Fruit fly (Drosophila melanogaster) whole organism, embryonic: ENCODE results near the gene CG31974.

Source experiments
- Adf1 ChIP-seq: fragments of 200-800 bp; sonication (Bioruptor generic); IDR thresholded peaks from 2 replicates; pipeline ENCODE4 v1.3.6; 2022; ENCODE audit warnings: missing biosample characterization, missing genetic modification characterization
- Atf6 ChIP-seq: fragments of 200-800 bp; sonication (Bioruptor generic); IDR thresholded peaks from 2 replicates; pipeline ENCODE4 v1.3.6; 2022; ENCODE audit warnings: missing biosample characterization, missing genetic modification characterization
- BEAF-32 ChIP-seq: fragments of 200-800 bp; sonication (Bioruptor generic); optimal IDR thresholded peaks from 3 replicates; lab custom pipeline; 2017; ENCODE audit warnings: missing biosample characterization, missing genetic modification characterization, mild to moderate bottlenecking, moderate library complexity, missing genetic modification reagents
- Bgb ChIP-seq: fragments of 200-800 bp; sonication (Bioruptor generic); IDR thresholded peaks from 2 replicates; pipeline ENCODE4 v1.3.6; 2022; ENCODE audit warnings: missing biosample characterization, missing genetic modification characterization; ENCODE audit not compliant: partially characterized antibody
- Blimp-1 ChIP-seq: fragments of 200-800 bp; sonication (Bioruptor generic); optimal IDR thresholded peaks from 3 replicates; lab custom pipeline; 2018; ENCODE audit warnings: missing biosample characterization, missing genetic modification characterization, mild to moderate bottlenecking, moderate library complexity, missing genetic modification reagents
- CG10431 ChIP-seq: fragments of 200-800 bp; sonication (Bioruptor generic); optimal IDR thresholded peaks from 3 replicates; lab custom pipeline; 2018; ENCODE audit warnings: missing biosample characterization, mild to moderate bottlenecking, missing genetic modification characterization
- CG11085 ChIP-seq: fragments of 200-800 bp; sonication (Bioruptor generic); IDR thresholded peaks from 2 replicates; pipeline ENCODE4 v1.3.6; 2022; ENCODE audit warnings: missing biosample characterization, missing genetic modification characterization
- CG11247 ChIP-seq: fragments of 200-800 bp; sonication (Bioruptor generic); IDR thresholded peaks from 2 replicates; pipeline ENCODE4 v1.3.6; 2022; ENCODE audit warnings: missing biosample characterization, missing genetic modification characterization
- CG12659 ChIP-seq: fragments of 200-800 bp; sonication (Bioruptor generic); optimal IDR thresholded peaks from 3 replicates; lab custom pipeline; 2017; ENCODE audit warnings: mild to moderate bottlenecking, missing biosample characterization, missing genetic modification reagents, missing genetic modification characterization
- CG12942 ChIP-seq: fragments of 200-800 bp; sonication (Bioruptor generic); optimal IDR thresholded peaks from 3 replicates; lab custom pipeline; 2016; ENCODE audit warnings: missing biosample characterization, missing genetic modification characterization
- CG14710 ChIP-seq: fragments of 200-800 bp; sonication (Bioruptor generic); optimal IDR thresholded peaks from 3 replicates; lab custom pipeline; 2019; ENCODE audit warnings: missing biosample characterization, mild to moderate bottlenecking, missing genetic modification characterization, moderate library complexity
- CG1529 ChIP-seq: fragments of 200-800 bp; sonication (Bioruptor generic); optimal IDR thresholded peaks from 3 replicates; lab custom pipeline; 2018; ENCODE audit warnings: missing biosample characterization, missing genetic modification characterization
- CG17328 ChIP-seq: fragments of 200-800 bp; sonication (Bioruptor generic); IDR thresholded peaks from 2 replicates; pipeline ENCODE4 v1.3.6; 2022; ENCODE audit warnings: missing biosample characterization, missing genetic modification characterization
- CG18262 ChIP-seq: fragments of 200-800 bp; optimal IDR thresholded peaks from 3 replicates; lab custom pipeline; 2019; ENCODE audit warnings: missing biosample characterization, mild to moderate bottlenecking, missing genetic modification characterization, moderate library complexity
- CG18599 ChIP-seq: fragments of 200-800 bp; sonication (Bioruptor generic); optimal IDR thresholded peaks from 3 replicates; lab custom pipeline; 2017; ENCODE audit warnings: missing biosample characterization, missing genetic modification characterization, mild to moderate bottlenecking, moderate library complexity, missing genetic modification reagents
- CG2202 ChIP-seq: fragments of 200-800 bp; sonication (Bioruptor generic); optimal IDR thresholded peaks from 2 replicates; lab custom pipeline; 2018; ENCODE audit warnings: missing biosample characterization, mild to moderate bottlenecking, missing genetic modification characterization
- CG30431 ChIP-seq: fragments of 200-800 bp; sonication (Bioruptor generic); optimal IDR thresholded peaks from 2 replicates; lab custom pipeline; 2017; ENCODE audit warnings: missing biosample characterization, missing genetic modification characterization
- CG31365 ChIP-seq: fragments of 200-800 bp; sonication (Bioruptor generic); optimal IDR thresholded peaks from 2 replicates; lab custom pipeline; 2018; ENCODE audit warnings: missing biosample characterization, mild to moderate bottlenecking, missing genetic modification characterization
- CG4730 ChIP-seq: fragments of 200-800 bp; sonication (Bioruptor generic); IDR thresholded peaks from 2 replicates; pipeline ENCODE4 v1.3.6; 2022; ENCODE audit warnings: missing biosample characterization, missing genetic modification characterization
- CG7745 ChIP-seq: fragments of 200-800 bp; sonication (Bioruptor generic); optimal IDR thresholded peaks from 2 replicates; lab custom pipeline; 2018; ENCODE audit warnings: missing biosample characterization, mild to moderate bottlenecking, missing genetic modification characterization, moderate library complexity
- CG8388 ChIP-seq: fragments of 200-800 bp; sonication (Bioruptor generic); optimal IDR thresholded peaks from 2 replicates; lab custom pipeline; 2019; ENCODE audit warnings: missing biosample characterization, mild to moderate bottlenecking, missing genetic modification characterization, moderate library complexity
- CG8924 ChIP-seq: fragments of 200-800 bp; optimal IDR thresholded peaks from 3 replicates; lab custom pipeline; 2019; ENCODE audit warnings: missing biosample characterization, mild to moderate bottlenecking, missing genetic modification characterization, moderate library complexity
- CG9215 ChIP-seq: fragments of 200-800 bp; sonication (Bioruptor generic); IDR thresholded peaks from 2 replicates; pipeline ENCODE4 v1.3.6; 2022; ENCODE audit warnings: missing biosample characterization, missing genetic modification characterization
- Deaf1 ChIP-seq: fragments of 200-800 bp; optimal IDR thresholded peaks from 3 replicates; lab custom pipeline; 2019; ENCODE audit warnings: missing biosample characterization, mild to moderate bottlenecking, missing genetic modification characterization, moderate library complexity
- Dll ChIP-seq: fragments of 200-800 bp; sonication (Bioruptor generic); IDR thresholded peaks from 4 replicates; pipeline ENCODE4 v1.3.6; 2022; ENCODE audit warnings: missing biosample characterization, missing genetic modification characterization; ENCODE audit not compliant: partially characterized antibody
- Fer3 ChIP-seq: fragments of 200-800 bp; sonication (Bioruptor generic); optimal IDR thresholded peaks from 2 replicates; lab custom pipeline; 2018; ENCODE audit warnings: missing biosample characterization, mild to moderate bottlenecking, missing genetic modification characterization, moderate library complexity
- Hmr ChIP-seq: fragments of 200-800 bp; sonication (Bioruptor generic); optimal IDR thresholded peaks from 3 replicates; lab custom pipeline; 2017; ENCODE audit warnings: mild to moderate bottlenecking, missing biosample characterization, missing genetic modification reagents, missing genetic modification characterization
- NfI ChIP-seq: fragments of 200-800 bp; sonication (Bioruptor generic); optimal IDR thresholded peaks from 3 replicates; lab custom pipeline; 2018; ENCODE audit warnings: missing biosample characterization, mild to moderate bottlenecking, missing genetic modification characterization, moderate library complexity
- PHDP ChIP-seq: fragments of 200-800 bp; sonication (Bioruptor generic); optimal IDR thresholded peaks from 3 replicates; lab custom pipeline; 2018; ENCODE audit warnings: missing biosample characterization, mild to moderate bottlenecking, missing genetic modification characterization, moderate library complexity
- Pdp1 ChIP-seq, 2 experiments: fragments of 200-800 bp; sonication (Bioruptor generic); optimal IDR thresholded peaks; 3 replicates each; lab custom pipeline; 2016; ENCODE audit warnings: missing biosample characterization in 2 of 2, missing genetic modification characterization in 2 of 2, mild to moderate bottlenecking in 1 of 2, moderate library complexity in 1 of 2
- Rfx ChIP-seq: fragments of 200-800 bp; sonication (Bioruptor generic); IDR thresholded peaks from 2 replicates; pipeline ENCODE4 v1.3.6; 2022; ENCODE audit warnings: missing biosample characterization, missing genetic modification characterization
- Scr ChIP-seq: fragments of 200-800 bp; sonication (Bioruptor generic); IDR thresholded peaks from 2 replicates; pipeline ENCODE4 v1.3.6; 2022; ENCODE audit warnings: missing biosample characterization, missing genetic modification characterization; ENCODE audit not compliant: partially characterized antibody
- YL-1 ChIP-seq: fragments of 200-800 bp; sonication (Bioruptor generic); optimal IDR thresholded peaks from 3 replicates; lab custom pipeline; 2017; ENCODE audit warnings: missing biosample characterization, mild to moderate bottlenecking, missing genetic modification characterization
- al ChIP-seq: fragments of 200-800 bp; sonication (Bioruptor generic); IDR thresholded peaks from 2 replicates; pipeline ENCODE4 v1.3.6; 2022; ENCODE audit warnings: missing biosample characterization, missing genetic modification characterization
- bigmax ChIP-seq: fragments of 200-800 bp; sonication (Bioruptor generic); optimal IDR thresholded peaks from 2 replicates; lab custom pipeline; 2018; ENCODE audit warnings: missing biosample characterization, mild to moderate bottlenecking, missing genetic modification characterization
- cas ChIP-seq: fragments of 200-800 bp; sonication (Bioruptor generic); IDR thresholded peaks from 2 replicates; pipeline ENCODE4 v1.3.6; 2022; ENCODE audit warnings: missing biosample characterization, missing genetic modification characterization
- cato ChIP-seq: fragments of 200-800 bp; sonication (Bioruptor generic); optimal IDR thresholded peaks from 2 replicates; lab custom pipeline; 2016; ENCODE audit warnings: missing biosample characterization, missing genetic modification characterization, borderline replicate concordance
- chif ChIP-seq, 2 experiments: fragments of 200-800 bp; sonication (Bioruptor generic); optimal IDR thresholded peaks; 3 replicates each; lab custom pipeline; 2016; ENCODE audit warnings: missing biosample characterization in 2 of 2, missing genetic modification characterization in 2 of 2
- crc ChIP-seq: fragments of 200-800 bp; sonication (Bioruptor generic); optimal IDR thresholded peaks from 2 replicates; lab custom pipeline; 2016; ENCODE audit warnings: missing biosample characterization, missing genetic modification characterization
- fru ChIP-seq: fragments of >200 bp; optimal IDR thresholded peaks from 2 replicates; lab custom pipeline; 2017
- gem ChIP-seq: fragments of 200-800 bp; sonication (Bioruptor generic); optimal IDR thresholded peaks from 2 replicates; lab custom pipeline; 2019; ENCODE audit warnings: missing biosample characterization, mild to moderate bottlenecking, missing genetic modification characterization, moderate library complexity
- mam ChIP-seq: fragments of 200-800 bp; sonication (Bioruptor generic); optimal IDR thresholded peaks from 3 replicates; lab custom pipeline; 2016; ENCODE audit warnings: missing biosample characterization, missing genetic modification characterization
- pfk ChIP-seq: fragments of 200-800 bp; sonication (Bioruptor generic); optimal IDR thresholded peaks from 2 replicates; lab custom pipeline; 2018; ENCODE audit warnings: missing biosample characterization, mild to moderate bottlenecking, missing genetic modification characterization, moderate library complexity
- rib ChIP-seq: fragments of 200-800 bp; sonication (Bioruptor generic); IDR thresholded peaks from 2 replicates; pipeline ENCODE4 v1.3.6; 2022; ENCODE audit warnings: missing biosample characterization, missing genetic modification characterization
- row ChIP-seq: fragments of 200-800 bp; sonication (Bioruptor generic); IDR thresholded peaks from 3 replicates; pipeline ENCODE4 v1.3.6; 2022; ENCODE audit warnings: missing biosample characterization, missing genetic modification characterization
- sim ChIP-seq: fragments of 200-800 bp; sonication (Bioruptor generic); IDR thresholded peaks from 2 replicates; pipeline ENCODE4 v1.3.6; 2022; ENCODE audit warnings: missing biosample characterization, missing genetic modification characterization
- tin ChIP-seq: fragments of 200-800 bp; sonication (Bioruptor generic); optimal IDR thresholded peaks from 3 replicates; lab custom pipeline; 2016; ENCODE audit warnings: missing biosample characterization, missing genetic modification characterization
- wor ChIP-seq: fragments of 200-800 bp; sonication (Bioruptor generic); IDR thresholded peaks from 2 replicates; pipeline ENCODE4 v1.3.6; 2022; ENCODE audit warnings: missing biosample characterization, missing genetic modification characterization

The CG31974 gene

dm6 chr2L:107476-108436 is 35.1 kb downstream of the CG31974 start (continued):
- peak; percentile 16 for TF ChIP-seq CG14710 (tag; lab: Kevin White, UChicago)
- TF ChIP-seq CG1529 (GFP tag; lab: Kevin White, UChicago) = peak; percentile 69
- peak; percentile 53; the same call in 3 of the 4 replicates for TF ChIP-seq Dll (GFP tag; lab: Robert Waterston, UW)
- peak; percentile 90 for TF ChIP-seq CG10431 (GFP tag; lab: Kevin White, UChicago)
- TF ChIP-seq al (GFP tag; lab: Robert Waterston, UW) = no peak
- no peak for TF ChIP-seq chif (GFP tag; optimal IDR thresholded peaks at IDR 0.05; lab: Kevin White, UChicago)
- TF ChIP-seq fru (lab: Kevin White, UChicago) = no peak
- no peak for TF ChIP-seq CG30431 (GFP tag; lab: Kevin White, UChicago)
- TF ChIP-seq Adf1 (GFP tag; lab: Robert Waterston, UW) = peak; percentile 52; the same call in 1 of the 2 replicates
- peak; percentile 54 for TF ChIP-seq Deaf1 (tag; lab: Kevin White, UChicago)
- peak; percentile 43 for TF ChIP-seq CG8924 (tag; lab: Kevin White, UChicago)
- peak; percentile 7 for TF ChIP-seq PHDP
- TF ChIP-seq Scr = peak; percentile 19; the same call in 1 of the 2 replicates
- TF ChIP-seq CG2202 (tag; lab: Kevin White, UChicago) = no peak
- TF ChIP-seq rib (GFP tag; lab: Robert Waterston, UW) = peak; percentile 58
- TF ChIP-seq Fer3 = no peak
- peak; percentile 10 for TF ChIP-seq pfk (GFP tag; lab: Kevin White, UChicago)
- TF ChIP-seq cas = 0 out of 2 replicates have a peak, but pooled peaks have one; percentile 11
- TF ChIP-seq CG11247 (GFP tag; lab: Robert Waterston, UW) = no peak
- peak; percentile 54 for TF ChIP-seq CG18599 (GFP tag; lab: Kevin White, UChicago)
- TF ChIP-seq BEAF-32 (GFP tag; lab: Kevin White, UChicago) = peak; percentile 17
- no peak for TF ChIP-seq Blimp-1 (GFP tag; lab: Kevin White, UChicago)
- TF ChIP-seq bigmax (GFP tag; lab: Kevin White, UChicago) = no peak
- TF ChIP-seq Rfx (GFP tag; lab: Robert Waterston, UW) = peak; percentile 44; the same call in 1 of the 2 replicates
- TF ChIP-seq crc (GFP tag; lab: Kevin White, UChicago) = no peak
- no peak for TF ChIP-seq wor (GFP tag; lab: Robert Waterston, UW)
- no peak for TF ChIP-seq sim
- TF ChIP-seq cato (GFP tag; lab: Kevin White, UChicago) = no peak
- TF ChIP-seq CG4730 (GFP tag; lab: Robert Waterston, UW) = no peak
- TF ChIP-seq YL-1 (GFP tag; lab: Kevin White, UChicago) = peak; percentile 44
- no peak for TF ChIP-seq CG7745 (tag; lab: Kevin White, UChicago)
- TF ChIP-seq Hmr = no peak
- TF ChIP-seq Atf6 (GFP tag; lab: Robert Waterston, UW) = no peak
- no peak for TF ChIP-seq mam (GFP tag; lab: Kevin White, UChicago)
- TF ChIP-seq CG12942 = no peak
- TF ChIP-seq CG18262 (tag; lab: Kevin White, UChicago) = peak; percentile 16
- peak; percentile 53; the same call in 1 of the 2 replicates for TF ChIP-seq Bgb (GFP tag; lab: Robert Waterston, UW)
- peak in 1 of 2 experiments; percentile 69 for TF ChIP-seq Pdp1 (GFP tag; optimal IDR thresholded peaks at IDR 0.05; lab: Kevin White, UChicago)
- TF ChIP-seq tin (GFP tag; lab: Kevin White, UChicago) = no peak
- no peak for TF ChIP-seq CG12659
- peak; percentile 2 for TF ChIP-seq NfI (GFP tag; lab: Kevin White, UChicago)
- TF ChIP-seq CG11085 (GFP tag; lab: Robert Waterston, UW) = no peak
- peak; percentile 76 for TF ChIP-seq row (GFP tag; lab: Robert Waterston, UW)
- peak; percentile 36 for TF ChIP-seq CG31365
- no peak for TF ChIP-seq CG17328
- no peak for TF ChIP-seq gem
- no peak for TF ChIP-seq CG9215
- no peak for TF ChIP-seq CG8388 (GFP tag; lab: Kevin White, UChicago)
